Worm (Caenorhabditis elegans) whole organism, L3 larva: Measurements from ENCODE around the gene gpd-1.
A peak's percentile ranks its signal among the peaks of the same experiment; 100 is the strongest.

Experiments
- R02D3.7 ChIP-seq: fragments of 150-350 bp; optimal IDR thresholded peaks from 2 replicates; lab custom pipeline; 2014; ENCODE audit warnings: missing biosample characterization, missing genetic modification characterization
- ZK546.5 ChIP-seq: sonication (generic microtip); optimal IDR thresholded peaks from 2 replicates; lab custom pipeline; 2017; ENCODE audit warnings: missing biosample characterization, missing genetic modification characterization
- aly-2 ChIP-seq: fragments of 150-350 bp; optimal IDR thresholded peaks from 2 replicates; lab custom pipeline; 2014; ENCODE audit warnings: missing biosample characterization, missing genetic modification characterization
- ama-1 ChIP-seq: fragments of 150-350 bp; optimal IDR thresholded peaks from 2 replicates; lab custom pipeline; 2018
- ceh-28 ChIP-seq: fragments of 150-350 bp; optimal IDR thresholded peaks from 2 replicates; lab custom pipeline; 2014; ENCODE audit warnings: missing biosample characterization, missing genetic modification reagents, missing genetic modification characterization
- ceh-82 ChIP-seq: fragments of 150-350 bp; optimal IDR thresholded peaks from 2 replicates; lab custom pipeline; 2014; ENCODE audit warnings: missing biosample characterization, missing genetic modification characterization
- egl-27 ChIP-seq: sonication (generic microtip); optimal IDR thresholded peaks from 4 replicates; lab custom pipeline; 2017; ENCODE audit warnings: missing biosample characterization, missing genetic modification reagents, missing genetic modification characterization
- elt-1 ChIP-seq: fragments of 150-350 bp; optimal IDR thresholded peaks from 2 replicates; lab custom pipeline; 2014; ENCODE audit warnings: missing biosample characterization, missing genetic modification characterization
- elt-2 ChIP-seq: sonication (generic microtip); optimal IDR thresholded peaks from 2 replicates; lab custom pipeline; 2016; ENCODE audit warnings: missing genetic modification reagents, mild to moderate bottlenecking, missing genetic modification characterization, missing compliant biosample characterization
- elt-3 ChIP-seq, 3 experiments: fragments of 150-350 bp in 1 of 3; sonication (generic microtip) in 2 of 3; optimal IDR thresholded peaks; 2 replicates in 2 of 3; 4 replicates in 1 of 3; lab custom pipeline; 2014 to 2017; ENCODE audit warnings: missing biosample characterization in 3 of 3, missing genetic modification characterization in 3 of 3
- eor-1 ChIP-seq, 2 experiments: fragments of 150-350 bp; optimal IDR thresholded peaks; 2 replicates each; lab custom pipeline; 2014 to 2018; ENCODE audit warnings: missing biosample characterization in 2 of 2, missing genetic modification characterization in 2 of 2
- fkh-10 ChIP-seq: sonication (generic microtip); optimal IDR thresholded peaks from 2 replicates; lab custom pipeline; 2017; ENCODE audit warnings: missing biosample characterization, missing genetic modification reagents, missing genetic modification characterization
- fkh-2 ChIP-seq: fragments of 150-350 bp; optimal IDR thresholded peaks from 2 replicates; lab custom pipeline; 2014; ENCODE audit warnings: missing biosample characterization, missing genetic modification reagents, missing genetic modification characterization
- fos-1 ChIP-seq: fragments of 150-350 bp; optimal IDR thresholded peaks from 2 replicates; lab custom pipeline; 2014; ENCODE audit warnings: missing biosample characterization, missing genetic modification characterization
- hmg-11 ChIP-seq: sonication (generic microtip); optimal IDR thresholded peaks from 2 replicates; lab custom pipeline; 2016; ENCODE audit warnings: missing genetic modification characterization, missing compliant biosample characterization
- jun-1 ChIP-seq: fragments of 150-350 bp; optimal IDR thresholded peaks from 2 replicates; lab custom pipeline; 2014; ENCODE audit warnings: missing biosample characterization, missing genetic modification reagents, missing genetic modification characterization
- lin-15B ChIP-seq: fragments of 150-350 bp; optimal IDR thresholded peaks from 2 replicates; lab custom pipeline; 2014; ENCODE audit warnings: missing biosample characterization, missing genetic modification characterization
- lsy-12 ChIP-seq: sonication (generic microtip); optimal IDR thresholded peaks from 2 replicates; lab custom pipeline; 2016; ENCODE audit warnings: mild to moderate bottlenecking, missing genetic modification characterization, missing compliant biosample characterization
- mdl-1 ChIP-seq: fragments of 150-350 bp; optimal IDR thresholded peaks from 2 replicates; lab custom pipeline; 2014; ENCODE audit warnings: missing biosample characterization, missing genetic modification characterization
- mml-1 ChIP-seq: fragments of 150-350 bp; sonication (generic microtip); optimal IDR thresholded peaks from 3 replicates; lab custom pipeline; 2014; ENCODE audit warnings: missing biosample characterization, missing genetic modification characterization
- nfya-1 ChIP-seq: sonication (generic microtip); optimal IDR thresholded peaks from 2 replicates; lab custom pipeline; 2017; ENCODE audit warnings: missing genetic modification characterization, mild to moderate bottlenecking, missing compliant biosample characterization, antibody characterized with exemption, moderate library complexity; ENCODE audit not compliant: insufficient read depth
- nhr-11 ChIP-seq: fragments of 150-350 bp; optimal IDR thresholded peaks from 2 replicates; lab custom pipeline; 2014; ENCODE audit warnings: missing biosample characterization, missing genetic modification characterization
- nhr-12 ChIP-seq: fragments of 150-350 bp; optimal IDR thresholded peaks from 2 replicates; lab custom pipeline; 2014; ENCODE audit warnings: missing biosample characterization, missing genetic modification characterization
- nhr-23 ChIP-seq: fragments of 150-350 bp; optimal IDR thresholded peaks from 2 replicates; lab custom pipeline; 2014; ENCODE audit warnings: missing biosample characterization, missing genetic modification reagents, missing genetic modification characterization
- nhr-237 ChIP-seq: fragments of 150-350 bp; optimal IDR thresholded peaks from 2 replicates; lab custom pipeline; 2014; ENCODE audit warnings: missing biosample characterization, missing genetic modification characterization
- nhr-28 ChIP-seq: fragments of 150-350 bp; optimal IDR thresholded peaks from 2 replicates; lab custom pipeline; 2014; ENCODE audit warnings: missing biosample characterization, missing genetic modification characterization
- nhr-67 ChIP-seq: fragments of 150-350 bp; optimal IDR thresholded peaks from 2 replicates; lab custom pipeline; 2014; ENCODE audit warnings: missing biosample characterization, missing genetic modification characterization
- nhr-76 ChIP-seq: fragments of 150-350 bp; sonication (generic microtip); optimal IDR thresholded peaks from 5 replicates; lab custom pipeline; 2014; ENCODE audit warnings: missing biosample characterization, missing genetic modification characterization
- nhr-77 ChIP-seq: fragments of 150-350 bp; optimal IDR thresholded peaks from 2 replicates; lab custom pipeline; 2014; ENCODE audit warnings: missing biosample characterization, missing genetic modification characterization
- pha-4 ChIP-seq: fragments of 150-350 bp; optimal IDR thresholded peaks from 2 replicates; lab custom pipeline; 2014; ENCODE audit warnings: missing biosample characterization, missing genetic modification reagents, missing genetic modification characterization
- sea-2 ChIP-seq: fragments of 150-350 bp; sonication (generic microtip); optimal IDR thresholded peaks from 4 replicates; lab custom pipeline; 2014; ENCODE audit warnings: missing biosample characterization, missing genetic modification reagents, missing genetic modification characterization
- skn-1 ChIP-seq: fragments of 150-350 bp; optimal IDR thresholded peaks from 2 replicates; lab custom pipeline; 2014; ENCODE audit warnings: missing biosample characterization, missing genetic modification characterization
- tbx-2 ChIP-seq: sonication (generic microtip); optimal IDR thresholded peaks from 2 replicates; lab custom pipeline; 2016; ENCODE audit warnings: mild to moderate bottlenecking, missing genetic modification characterization, missing compliant biosample characterization
- unc-39 ChIP-seq: sonication (generic microtip); optimal IDR thresholded peaks from 4 replicates; lab custom pipeline; 2017; ENCODE audit warnings: missing biosample characterization, missing genetic modification characterization
- unc-62 ChIP-seq: fragments of 150-350 bp; sonication (generic microtip); optimal IDR thresholded peaks from 4 replicates; lab custom pipeline; 2014; ENCODE audit warnings: missing biosample characterization, missing genetic modification reagents, missing genetic modification characterization
- zag-1 ChIP-seq: fragments of 150-350 bp; optimal IDR thresholded peaks from 2 replicates; lab custom pipeline; 2014; ENCODE audit warnings: missing biosample characterization, missing genetic modification characterization
- ztf-11 ChIP-seq: fragments of 150-350 bp; optimal IDR thresholded peaks from 2 replicates; lab custom pipeline; 2014; ENCODE audit warnings: missing biosample characterization, missing genetic modification characterization
- ztf-4 ChIP-seq: fragments of 150-350 bp; optimal IDR thresholded peaks from 2 replicates; lab custom pipeline; 2014; ENCODE audit warnings: missing biosample characterization, missing genetic modification characterization

The gpd-1 gene

ce11 chrII:10393282-10394179 is at the start of gene gpd-1:
Gene gpd-1 (plus strand): TSS chrII:10394129.
- no peak for TF ChIP-seq ceh-28 (tag; lab: Kevin White, UChicago)
- no peak for TF ChIP-seq nhr-12 (tag; lab: Kevin White, UChicago)
- TF ChIP-seq nhr-76 (tag; lab: Kevin White, UChicago) = no peak
- TF ChIP-seq zag-1 (tag; lab: Kevin White, UChicago) = no peak
- no peak for TF ChIP-seq nhr-11 (tag; lab: Kevin White, UChicago)
- TF ChIP-seq ama-1 (lab: Kevin White, UChicago) = no peak
- TF ChIP-seq mml-1 = no peak
- TF ChIP-seq nhr-237 (tag; lab: Kevin White, UChicago) = no peak
- no peak for TF ChIP-seq nhr-23 (tag; lab: Kevin White, UChicago)
- TF ChIP-seq lin-15B (tag; lab: Kevin White, UChicago) = no peak
- no peak for TF ChIP-seq unc-39 (tag; lab: Kevin White, UChicago)

ce11 chrII:10345012-10345411 is 48.9 kb upstream of the gpd-1 start, which contains the start of gene pro-2:
Gene pro-2 (minus strand): TSS chrII:10345112.
- TF ChIP-seq nhr-77 (tag; lab: Kevin White, UChicago) (no peak), ama-1 (lab: Kevin White, UChicago) (no peak), nfya-1 (tag; lab: Kevin White, UChicago) (no peak), jun-1 (tag; lab: Kevin White, UChicago) (no peak), elt-1 (tag; lab: Kevin White, UChicago) (no peak), lsy-12 (tag; lab: Kevin White, UChicago) (no peak), fos-1 (tag; lab: Kevin White, UChicago) (no peak), elt-3 (tag; optimal IDR thresholded peaks at IDR 0.05; lab: Kevin White, UChicago) (no peak), ceh-82 (tag; lab: Kevin White, UChicago) (no peak)
- TF ChIP-seq, all 47 proteins: peak for 0

ce11 chrII:10346075-10346474 is 47.9 kb upstream of the gpd-1 start, which contains the start of gene C07E3.10:
Gene C07E3.10 (plus strand): TSS chrII:10346375.
- no peak for TF ChIP-seq hmg-11

ce11 chrII:10349915-10350314 is 44.0 kb upstream of the gpd-1 start, which contains the start of gene stip-1:
Gene stip-1 (minus strand): TSS chrII:10350012.
- TF ChIP-seq pha-4 (no peak), zag-1 (tag; lab: Kevin White, UChicago) (no peak), tbx-2 (no peak), aly-2 (no peak), nfya-1 (tag; lab: Kevin White, UChicago) (no peak), ZK546.5 (tag; lab: Kevin White, UChicago) (no peak), ceh-28 (tag; lab: Kevin White, UChicago) (no peak), eor-1 (tag; optimal IDR thresholded peaks at IDR 0.05; lab: Kevin White, UChicago) (no peak), nhr-23 (tag; lab: Kevin White, UChicago) (no peak), ama-1 (lab: Kevin White, UChicago) (no peak), lin-15B (tag; lab: Kevin White, UChicago) (no peak)

- no peak for TF ChIP-seq nhr-28
- no peak for TF ChIP-seq egl-27
- TF ChIP-seq unc-62 (GFP tag; lab: Kevin White, UChicago) = no peak
- no peak for TF ChIP-seq nhr-76 (tag; lab: Kevin White, UChicago)
- TF ChIP-seq R02D3.7 (tag; lab: Kevin White, UChicago) = peak; percentile 1
- no peak for TF ChIP-seq ceh-28 (tag; lab: Kevin White, UChicago)
- no peak for TF ChIP-seq aly-2
- TF ChIP-seq fkh-10 (GFP tag; lab: Kevin White, UChicago) = no peak
- no peak for TF ChIP-seq skn-1 (tag; lab: Kevin White, UChicago)
- TF ChIP-seq fkh-2 (tag; lab: Kevin White, UChicago) = no peak
- no peak for TF ChIP-seq ztf-4
- no peak for TF ChIP-seq mdl-1 (tag; lab: Kevin White, UChicago)
- TF ChIP-seq nhr-23 (tag; lab: Kevin White, UChicago) = peak; percentile 23
- peak; percentile 72 for TF ChIP-seq lin-15B (tag; lab: Kevin White, UChicago)
- TF ChIP-seq nhr-67 = no peak
- TF ChIP-seq pha-4 = peak; percentile 39
- TF ChIP-seq sea-2 (GFP tag; lab: Kevin White, UChicago) = no peak
- no peak for TF ChIP-seq ztf-11 (tag; lab: Kevin White, UChicago)
- no peak for TF ChIP-seq elt-2
Measured at ce11 chrII:10350487-10350886, 43.4 kb upstream of the gpd-1 start, which contains the start of gene C07E3.9. Gene C07E3.9 (plus strand): TSS chrII:10350756.
